Worm (Caenorhabditis elegans): ENCODE data around the gene Y116F11B.17.

The Y116F11B.17 gene

DNA sequence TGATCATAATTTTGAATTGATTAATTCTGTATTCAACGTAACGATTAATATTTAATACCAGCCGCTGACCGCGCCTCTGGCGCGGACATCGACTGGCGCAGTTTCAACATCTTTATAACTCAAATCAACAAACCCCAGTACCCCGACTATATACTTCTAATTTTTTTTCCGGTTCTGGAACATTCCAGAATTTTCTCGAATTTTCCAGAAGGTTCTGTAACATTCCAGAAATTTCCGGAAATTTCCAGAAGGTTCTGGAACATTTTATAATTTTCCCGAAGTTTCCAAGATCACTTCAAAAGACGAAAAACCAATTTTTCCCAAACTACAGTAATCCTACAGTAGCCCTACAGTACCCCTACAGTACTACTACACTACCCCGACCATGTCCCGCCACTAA, 42.8 kb downstream of the Y116F11B.17 start:
- TF ChIP-seq crh-2 (tag; optimal IDR thresholded peaks at IDR 0.05) (no peak), R02D3.7 (tag; optimal IDR thresholded peaks at IDR 0.05) (no peak), C34F6.9 (tag; optimal IDR thresholded peaks at IDR 0.05) (no peak), blmp-1 (tag; optimal IDR thresholded peaks at IDR 0.05; ENCODE audit: insufficient read depth) (no peak), sma-9 (GFP tag; optimal IDR thresholded peaks at IDR 0.05) (no peak), sma-9 (tag; optimal IDR thresholded peaks at IDR 0.05) (no peak), ceh-82 (tag; optimal IDR thresholded peaks at IDR 0.05) (no peak), ztf-1 (GFP tag; conservative IDR thresholded peaks at IDR 0.05) (no peak), peb-1 (tag; optimal IDR thresholded peaks at IDR 0.05) (no peak), unc-39 (tag; optimal IDR thresholded peaks at IDR 0.05) (no peak), lsy-2 (tag; optimal IDR thresholded peaks at IDR 0.05) (no peak)

DNA sequence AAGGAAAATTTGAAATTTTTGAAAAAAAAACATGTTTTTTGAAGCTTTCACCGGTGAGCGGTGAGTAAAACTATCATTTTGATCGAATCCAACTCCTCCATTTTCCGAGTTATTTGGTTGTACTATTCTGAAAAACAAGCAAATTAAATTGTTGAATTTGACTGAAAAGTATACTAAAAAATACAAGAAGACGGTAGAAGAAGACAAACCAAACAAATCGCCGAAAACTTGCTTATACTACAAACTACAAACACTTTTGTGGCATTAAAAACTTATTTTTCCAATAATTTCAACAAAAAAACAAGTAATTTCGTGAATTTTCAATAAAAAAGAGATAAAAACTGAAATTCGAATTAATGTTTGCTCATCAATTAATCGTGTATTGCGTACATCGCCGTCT, 43.4 kb downstream of the Y116F11B.17 start, which contains the start of gene fbxa-194:
fbxa-194 (minus strand) TSS at position 101 of the 400 bp plus-strand sequence.
- TF ChIP-seq ceh-82 (tag; optimal IDR thresholded peaks at IDR 0.05) (no peak), nhr-21 (tag; optimal IDR thresholded peaks at IDR 0.05) (no peak), lin-39 (tag; optimal IDR thresholded peaks at IDR 0.05) (no peak), crh-2 (tag; optimal IDR thresholded peaks at IDR 0.05) (no peak)

DNA sequence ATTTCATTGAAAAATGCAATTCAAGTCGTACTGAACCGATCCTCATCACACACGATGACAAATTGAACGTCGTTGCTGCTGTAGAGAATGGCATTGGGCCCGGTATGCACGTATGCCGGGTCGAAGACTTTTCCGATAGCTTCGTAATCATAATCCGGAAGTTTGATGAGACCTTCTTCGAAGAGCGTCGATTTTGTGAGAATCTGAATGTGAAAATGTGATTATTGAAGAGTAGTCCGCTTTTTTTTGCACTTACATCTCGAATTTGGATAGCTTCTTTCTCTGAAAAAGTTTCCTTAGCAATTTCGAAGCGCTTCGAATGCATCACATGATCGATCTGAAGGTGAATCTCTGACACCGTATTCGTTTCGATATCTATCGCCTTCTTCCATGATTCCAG, 44.8 kb downstream of the Y116F11B.17 start, which contains the start of gene fbxa-118:
fbxa-118 (minus strand) TSS at position 101 of the 400 bp plus-strand sequence.
- no peak for TF ChIP-seq crh-2 (tag; optimal IDR thresholded peaks at IDR 0.05)
- no peak for TF ChIP-seq mab-5 (tag; optimal IDR thresholded peaks at IDR 0.05)
- TF ChIP-seq nhr-12 (tag; optimal IDR thresholded peaks at IDR 0.05) = no peak
- TF ChIP-seq alr-1 (tag; optimal IDR thresholded peaks at IDR 0.05) = no peak
- no peak for TF ChIP-seq lsy-2 (tag; optimal IDR thresholded peaks at IDR 0.05)
- TF ChIP-seq nhr-25 (tag; optimal IDR thresholded peaks at IDR 0.05) = no peak
- TF ChIP-seq unc-62 (GFP tag; optimal IDR thresholded peaks at IDR 0.05) = no peak
- TF ChIP-seq lin-13 (GFP tag; optimal IDR thresholded peaks at IDR 0.05) = no peak
- TF ChIP-seq peb-1 (tag; optimal IDR thresholded peaks at IDR 0.05) = no peak
- no peak for TF ChIP-seq nhr-10 (tag; optimal IDR thresholded peaks at IDR 0.05)
- TF ChIP-seq C34F6.9 (tag; optimal IDR thresholded peaks at IDR 0.05) = no peak

DNA sequence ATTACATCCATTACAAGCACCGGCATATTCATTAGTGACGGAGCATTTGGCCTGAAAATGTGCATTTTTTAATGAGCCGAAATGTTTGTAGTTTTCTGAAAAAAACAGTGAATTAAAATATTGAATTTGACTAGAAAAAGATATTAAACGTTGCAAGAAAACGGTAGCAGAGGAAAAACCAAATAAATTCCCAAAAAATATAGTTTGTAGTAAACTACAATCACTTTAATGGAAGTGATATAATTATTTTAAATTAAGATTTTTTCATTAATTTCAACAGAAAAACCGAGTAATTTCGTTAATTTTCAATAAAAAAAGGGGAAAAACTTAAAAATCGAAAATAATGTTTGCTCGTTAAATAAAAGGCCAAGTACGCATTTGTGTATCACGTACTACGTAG, 50.3 kb downstream of the Y116F11B.17 start, which contains the start of gene M162.15:
M162.15 (minus strand) TSS at position 101 of the 400 bp plus-strand sequence.
- no peak for TF ChIP-seq lin-39 (tag; optimal IDR thresholded peaks at IDR 0.05)
- no peak for TF ChIP-seq nhr-77 (tag; optimal IDR thresholded peaks at IDR 0.05)
- TF ChIP-seq nhr-129 (tag; optimal IDR thresholded peaks at IDR 0.05) = no peak
- TF ChIP-seq lin-13 (GFP tag; optimal IDR thresholded peaks at IDR 0.05) = no peak
- no peak for TF ChIP-seq nhr-21 (tag; optimal IDR thresholded peaks at IDR 0.05)
- no peak for TF ChIP-seq ceh-16 (tag; optimal IDR thresholded peaks at IDR 0.05)
- no peak for TF ChIP-seq peb-1 (tag; optimal IDR thresholded peaks at IDR 0.05)
- TF ChIP-seq lin-11 (tag; optimal IDR thresholded peaks at IDR 0.05) = no peak
- TF ChIP-seq C34F6.9 (tag; optimal IDR thresholded peaks at IDR 0.05) = no peak
- no peak for TF ChIP-seq ztf-1 (GFP tag; conservative IDR thresholded peaks at IDR 0.05)
- no peak for TF ChIP-seq nhr-11 (tag; optimal IDR thresholded peaks at IDR 0.05)
- TF ChIP-seq sma-9 (GFP tag; optimal IDR thresholded peaks at IDR 0.05) = no peak
- no peak for TF ChIP-seq sma-9 (tag; optimal IDR thresholded peaks at IDR 0.05)
- no peak for TF ChIP-seq mdl-1 (tag; optimal IDR thresholded peaks at IDR 0.05)
- TF ChIP-seq nhr-10 (tag; optimal IDR thresholded peaks at IDR 0.05) = no peak
- TF ChIP-seq fos-1 (tag; optimal IDR thresholded peaks at IDR 0.05) = no peak
